Worm (Caenorhabditis elegans): ENCODE measurements around the gene rep-1.

- TF ChIP-seq pbrm-1 (GFP tag; IDR thresholded peaks at IDR 0.05): peak; percentile 65; the same call in 1 of the 2 replicates
- TF ChIP-seq lir-1 (GFP tag; conservative IDR thresholded peaks at IDR 0.05): no peak
- no peak for TF ChIP-seq pha-4 (tag; optimal IDR thresholded peaks at IDR 0.05)
- TF ChIP-seq gei-17 (GFP tag; optimal IDR thresholded peaks at IDR 0.05): no peak
- TF ChIP-seq rec-8 (tag; optimal IDR thresholded peaks at IDR 0.05): peak in 1 of 2 experiments; percentile 31
- 0 out of 2 replicates have a peak, but pooled peaks have one; percentile 21 for TF ChIP-seq Y56A3A.18 (GFP tag; IDR thresholded peaks at IDR 0.05)
- TF ChIP-seq F33H1.4 (GFP tag; IDR thresholded peaks at IDR 0.05): no peak
- TF ChIP-seq lin-35 (GFP tag; optimal IDR thresholded peaks at IDR 0.05): no peak
- no peak for TF ChIP-seq fkh-3 (tag; optimal IDR thresholded peaks at IDR 0.05)
- TF ChIP-seq B0261.1 (tag; optimal IDR thresholded peaks at IDR 0.05): peak; percentile 73
Measured at ce11 chrIII:1598927-1599326, 28.8 kb downstream of the rep-1 start.

Data from whole organism, young adult.